Fruit fly (Drosophila melanogaster) whole organism, adult: ENCODE results near the gene CG4042.

Experiments used
- CG1620 ChIP-seq: fragments of 200-800 bp; sonication (Bioruptor generic); optimal IDR thresholded peaks from 2 replicates; lab custom pipeline; 2016; ENCODE audit warnings: missing biosample characterization, missing genetic modification characterization
- CG33017 ChIP-seq: fragments of 200-800 bp; sonication (Bioruptor generic); optimal IDR thresholded peaks from 2 replicates; lab custom pipeline; 2018; ENCODE audit warnings: missing biosample characterization, mild to moderate bottlenecking, missing genetic modification characterization, moderate library complexity
- CG7045 ChIP-seq: fragments of 200-800 bp; sonication (Bioruptor generic); optimal IDR thresholded peaks from 2 replicates; lab custom pipeline; 2017; ENCODE audit warnings: missing biosample characterization, mild to moderate bottlenecking, missing genetic modification characterization
- Clk ChIP-seq: fragments of 200-800 bp; sonication (Bioruptor generic); optimal IDR thresholded peaks from 2 replicates; lab custom pipeline; 2017; ENCODE audit warnings: missing biosample characterization, missing genetic modification characterization
- Crg-1 ChIP-seq: fragments of 200-800 bp; sonication (Bioruptor generic); optimal IDR thresholded peaks from 2 replicates; lab custom pipeline; 2016; ENCODE audit warnings: missing biosample characterization, missing genetic modification characterization
- Hr96 ChIP-seq: fragments of 200-800 bp; sonication (Bioruptor generic); optimal IDR thresholded peaks from 2 replicates; lab custom pipeline; 2016; ENCODE audit warnings: missing biosample characterization, missing genetic modification characterization
- Mnt ChIP-seq: fragments of 200-800 bp; sonication (Bioruptor generic); optimal IDR thresholded peaks from 2 replicates; lab custom pipeline; 2016; ENCODE audit warnings: missing biosample characterization, mild to moderate bottlenecking, missing genetic modification characterization
- bab1 ChIP-seq: fragments of 200-800 bp; sonication (Bioruptor generic); optimal IDR thresholded peaks from 3 replicates; lab custom pipeline; 2019; ENCODE audit warnings: missing biosample characterization, mild to moderate bottlenecking, missing genetic modification characterization, moderate library complexity
- kay ChIP-seq: fragments of 200-800 bp; sonication (Bioruptor generic); peaks from one replicate; lab custom pipeline; 2016; ENCODE audit warnings: missing biosample characterization, missing genetic modification characterization, borderline replicate concordance
- pad ChIP-seq: fragments of 200-800 bp; sonication (Bioruptor generic); optimal IDR thresholded peaks from 3 replicates; lab custom pipeline; 2017; ENCODE audit warnings: missing biosample characterization, missing genetic modification characterization, mild to moderate bottlenecking, moderate library complexity, missing genetic modification reagents
- tj ChIP-seq: fragments of 200-800 bp; sonication (Bioruptor generic); optimal IDR thresholded peaks from 3 replicates; lab custom pipeline; 2017; ENCODE audit warnings: missing biosample characterization, mild to moderate bottlenecking, missing genetic modification characterization, moderate library complexity
- toe ChIP-seq: fragments of 200-800 bp; sonication (Bioruptor generic); optimal IDR thresholded peaks from 2 replicates; lab custom pipeline; 2016; ENCODE audit warnings: missing biosample characterization, missing genetic modification characterization

DNA sequence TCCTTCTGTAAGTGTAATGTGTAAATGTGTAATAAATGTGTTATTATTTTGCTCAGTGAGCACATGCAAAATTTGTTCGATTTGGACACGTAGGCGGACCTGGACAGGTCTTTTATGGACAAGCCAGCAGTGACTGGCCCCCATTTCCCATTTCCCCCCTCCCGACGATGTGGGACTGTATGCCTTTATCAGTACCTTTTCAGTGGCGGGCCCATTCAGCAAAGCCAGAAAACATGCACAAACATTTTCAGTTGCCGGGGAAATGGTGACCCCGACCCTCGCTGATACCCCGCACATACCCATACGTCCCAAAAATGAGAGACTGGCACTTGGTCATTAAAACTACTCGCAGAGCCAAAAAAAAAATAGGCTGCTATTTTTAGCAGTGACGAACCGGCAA is 35.0 kb downstream of the CG4042 start:
- TF ChIP-seq Crg-1 (GFP tag; lab: Kevin White, UChicago) (no peak), Mnt (GFP tag; lab: Kevin White, UChicago) (no peak), kay (GFP tag; lab: Kevin White, UChicago) (peak; percentile 65), CG7045 (no peak), pad (GFP tag; lab: Kevin White, UChicago) (no peak), bab1 (no peak), Hr96 (GFP tag; lab: Kevin White, UChicago) (no peak), CG33017 (no peak), tj (GFP tag; lab: Kevin White, UChicago) (no peak), toe (no peak), Clk (no peak), CG1620 (GFP tag; lab: Kevin White, UChicago) (no peak)
